Fruit fly (Drosophila melanogaster): ENCODE data around the gene CG18249.

The CG18249 gene

DNA sequence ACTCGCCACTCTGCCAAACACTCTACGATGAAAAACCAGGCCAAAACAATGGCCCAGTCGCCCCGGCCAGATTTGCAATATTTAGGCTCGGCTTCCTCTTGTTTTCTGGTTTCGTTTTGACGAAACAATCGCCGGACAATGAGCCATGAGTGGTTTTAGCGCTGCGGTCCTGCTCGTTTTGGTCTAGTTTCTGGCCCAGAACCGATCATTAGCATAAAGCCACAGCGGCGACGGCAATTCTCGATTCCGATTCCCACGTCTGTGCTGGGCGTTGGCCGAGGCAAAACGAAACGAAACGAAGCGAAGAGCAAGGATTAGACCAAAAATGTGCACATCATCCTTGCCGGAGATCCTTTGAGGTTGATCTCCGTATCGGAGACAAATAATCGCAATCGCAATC, 16.6 kb upstream of the CG18249 start:
- TF ChIP-seq toe (GFP tag; optimal IDR thresholded peaks at IDR 0.05) (no peak), CG14711 (tag; optimal IDR thresholded peaks at IDR 0.05) (no peak), Clk (GFP tag; optimal IDR thresholded peaks at IDR 0.05) (no peak), Crg-1 (GFP tag; optimal IDR thresholded peaks at IDR 0.05) (no peak), CG7101 (tag; optimal IDR thresholded peaks at IDR 0.05) (no peak), cic (GFP tag; optimal IDR thresholded peaks at IDR 0.05) (no peak), CG12768 (GFP tag; optimal IDR thresholded peaks at IDR 0.05) (no peak), CG11617 (GFP tag; optimal IDR thresholded peaks at IDR 0.05) (no peak), tj (GFP tag; optimal IDR thresholded peaks at IDR 0.05) (no peak), CG5204 (GFP tag; optimal IDR thresholded peaks at IDR 0.05) (no peak), cnc (optimal IDR thresholded peaks at IDR 0.05) (no peak)

DNA sequence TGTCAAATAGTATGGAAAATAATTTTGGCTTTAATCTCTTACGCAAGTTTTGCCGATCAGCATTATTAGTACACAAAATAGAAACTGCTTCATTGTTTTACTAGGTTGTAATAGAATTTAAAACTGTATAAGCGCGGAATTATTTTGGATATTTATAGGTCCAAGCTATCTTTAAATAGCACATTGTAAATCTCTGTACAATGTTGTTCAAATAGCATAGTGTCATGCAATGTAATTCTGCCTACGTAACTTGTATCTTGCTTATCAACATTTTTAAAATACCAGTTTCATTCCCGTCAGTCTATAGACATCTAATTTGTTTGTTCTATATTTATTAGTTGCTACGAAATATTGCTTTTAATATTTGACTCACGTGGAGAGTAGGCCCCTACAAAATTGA, 15.2 kb upstream of the CG18249 start, which contains the start of gene CheA84a:
Gene CheA84a (minus strand): TSS at position 101 of the 400 bp plus-strand sequence.
- TF ChIP-seq tj (GFP tag; optimal IDR thresholded peaks at IDR 0.05): no peak
- no peak for TF ChIP-seq CG12768 (GFP tag; optimal IDR thresholded peaks at IDR 0.05)
- TF ChIP-seq bab1 (GFP tag; optimal IDR thresholded peaks at IDR 0.05): no peak
- no peak for TF ChIP-seq toe (GFP tag; optimal IDR thresholded peaks at IDR 0.05)
- TF ChIP-seq Crg-1 (GFP tag; optimal IDR thresholded peaks at IDR 0.05): no peak
- no peak for TF ChIP-seq cnc (optimal IDR thresholded peaks at IDR 0.05)
- no peak for TF ChIP-seq pad (GFP tag; optimal IDR thresholded peaks at IDR 0.05)
- no peak for TF ChIP-seq ovo (GFP tag; optimal IDR thresholded peaks at IDR 0.05)

DNA sequence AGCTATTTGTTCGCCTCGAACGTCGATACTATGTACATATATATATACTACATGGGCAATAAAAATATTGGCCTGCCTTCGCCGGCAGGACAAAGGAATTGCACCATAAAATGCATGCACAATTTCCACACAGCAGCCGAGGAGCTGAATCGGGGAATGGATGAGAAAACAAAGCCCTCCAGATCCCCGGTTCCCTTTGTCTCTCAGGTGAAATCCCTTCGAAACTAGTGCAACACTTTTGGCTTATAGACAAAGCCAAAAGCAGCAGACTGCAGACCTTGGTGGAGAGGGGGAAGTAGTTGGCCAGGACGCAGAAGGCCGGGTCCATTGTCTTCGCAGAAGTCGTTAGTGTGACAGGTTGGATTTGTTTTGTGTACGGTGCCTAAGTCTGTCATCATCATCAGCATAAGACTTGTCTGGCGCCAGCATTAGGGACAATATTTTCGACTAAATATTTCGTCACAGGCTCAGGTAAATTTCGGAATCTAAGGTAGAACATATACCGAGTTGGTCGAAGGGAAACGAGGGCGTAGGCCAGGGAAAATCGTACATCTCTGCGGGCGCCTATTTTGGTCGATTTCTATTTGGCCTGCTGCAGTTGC, 14.6 kb upstream of the CG18249 start:
- TF ChIP-seq Crg-1 (GFP tag; optimal IDR thresholded peaks at IDR 0.05): no peak
- TF ChIP-seq tj (GFP tag; optimal IDR thresholded peaks at IDR 0.05): no peak
- no peak for TF ChIP-seq bab1 (GFP tag; optimal IDR thresholded peaks at IDR 0.05)
- no peak for TF ChIP-seq CG1620 (GFP tag; optimal IDR thresholded peaks at IDR 0.05)
- no peak for TF ChIP-seq CG7045 (GFP tag; optimal IDR thresholded peaks at IDR 0.05)
- TF ChIP-seq CG5204 (GFP tag; optimal IDR thresholded peaks at IDR 0.05): no peak
- no peak for TF ChIP-seq Mnt (GFP tag; optimal IDR thresholded peaks at IDR 0.05)
- no peak for TF ChIP-seq CG33017 (tag; optimal IDR thresholded peaks at IDR 0.05)
- no peak for TF ChIP-seq cnc (optimal IDR thresholded peaks at IDR 0.05)
- TF ChIP-seq CG14711 (tag; optimal IDR thresholded peaks at IDR 0.05): no peak
- TF ChIP-seq ovo (GFP tag; optimal IDR thresholded peaks at IDR 0.05): no peak
- no peak for TF ChIP-seq CG12768 (GFP tag; optimal IDR thresholded peaks at IDR 0.05)
- TF ChIP-seq toe (GFP tag; optimal IDR thresholded peaks at IDR 0.05): no peak
- no peak for TF ChIP-seq Hr96 (GFP tag; optimal IDR thresholded peaks at IDR 0.05)
- TF ChIP-seq Clk (GFP tag; optimal IDR thresholded peaks at IDR 0.05): no peak
- TF ChIP-seq CG7101 (tag; optimal IDR thresholded peaks at IDR 0.05): no peak
- no peak for TF ChIP-seq pad (GFP tag; optimal IDR thresholded peaks at IDR 0.05)
- no peak for TF ChIP-seq cic (GFP tag; optimal IDR thresholded peaks at IDR 0.05)

DNA sequence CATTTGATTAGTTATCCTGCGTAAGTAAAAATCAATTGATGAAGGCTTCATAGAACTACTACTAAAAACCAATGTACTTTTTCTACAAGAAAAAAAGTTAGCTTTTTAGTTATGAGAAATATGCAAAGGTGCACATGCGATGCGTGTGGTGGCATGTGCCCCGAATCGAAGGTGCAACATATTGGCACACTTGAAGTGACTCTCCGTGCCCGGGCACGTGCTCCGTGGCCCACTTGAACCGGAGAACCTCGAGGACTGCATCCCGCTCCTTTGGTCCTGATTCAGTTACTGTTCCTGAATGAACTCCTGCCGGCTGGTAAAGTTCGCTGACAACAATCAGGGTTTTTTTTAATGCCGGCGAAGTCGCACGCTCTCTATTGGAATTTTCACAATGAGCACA, 13.9 kb upstream of the CG18249 start:
- TF ChIP-seq pad (GFP tag; optimal IDR thresholded peaks at IDR 0.05) (no peak), Crg-1 (GFP tag; optimal IDR thresholded peaks at IDR 0.05) (no peak), CG33017 (tag; optimal IDR thresholded peaks at IDR 0.05) (no peak), CG7101 (tag; optimal IDR thresholded peaks at IDR 0.05) (no peak), Clk (GFP tag; optimal IDR thresholded peaks at IDR 0.05) (no peak), CG1620 (GFP tag; optimal IDR thresholded peaks at IDR 0.05) (no peak)

DNA sequence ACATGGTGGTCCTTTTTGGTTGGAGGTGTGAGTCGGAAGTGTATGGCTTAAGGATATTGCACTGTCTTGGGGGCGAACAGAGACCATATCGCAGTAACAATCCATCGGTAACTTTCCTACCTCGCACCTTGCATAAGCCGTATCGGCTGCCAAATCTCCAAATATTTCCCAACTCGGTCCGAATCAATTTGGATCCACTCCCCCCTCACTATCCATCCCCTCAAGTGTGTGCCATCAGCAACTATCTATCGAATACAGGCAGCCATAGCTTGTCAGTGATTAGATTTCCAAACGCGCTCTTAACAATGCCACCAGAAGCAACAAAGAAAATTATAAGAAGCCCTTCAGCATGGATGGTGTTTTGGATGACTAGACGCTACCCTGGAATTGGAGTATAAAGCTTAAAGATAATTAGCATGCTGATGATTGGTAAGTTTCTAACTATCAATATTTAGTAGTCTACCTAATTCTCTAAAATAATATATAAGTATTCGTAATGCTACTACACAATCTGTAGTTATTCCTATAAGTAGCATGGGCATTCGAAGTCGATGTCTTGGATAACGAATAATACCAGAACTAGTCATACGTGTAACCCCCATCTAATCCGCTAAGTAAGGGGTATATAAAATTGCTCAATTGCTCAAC, 13.2 kb upstream of the CG18249 start:
- TF ChIP-seq pad (GFP tag; optimal IDR thresholded peaks at IDR 0.05) (no peak), ovo (GFP tag; optimal IDR thresholded peaks at IDR 0.05) (no peak), bab1 (GFP tag; optimal IDR thresholded peaks at IDR 0.05) (no peak), Mnt (GFP tag; optimal IDR thresholded peaks at IDR 0.05) (no peak), Clk (GFP tag; optimal IDR thresholded peaks at IDR 0.05) (no peak), CG7045 (GFP tag; optimal IDR thresholded peaks at IDR 0.05) (no peak), CG7101 (tag; optimal IDR thresholded peaks at IDR 0.05) (no peak), tj (GFP tag; optimal IDR thresholded peaks at IDR 0.05) (no peak)

DNA sequence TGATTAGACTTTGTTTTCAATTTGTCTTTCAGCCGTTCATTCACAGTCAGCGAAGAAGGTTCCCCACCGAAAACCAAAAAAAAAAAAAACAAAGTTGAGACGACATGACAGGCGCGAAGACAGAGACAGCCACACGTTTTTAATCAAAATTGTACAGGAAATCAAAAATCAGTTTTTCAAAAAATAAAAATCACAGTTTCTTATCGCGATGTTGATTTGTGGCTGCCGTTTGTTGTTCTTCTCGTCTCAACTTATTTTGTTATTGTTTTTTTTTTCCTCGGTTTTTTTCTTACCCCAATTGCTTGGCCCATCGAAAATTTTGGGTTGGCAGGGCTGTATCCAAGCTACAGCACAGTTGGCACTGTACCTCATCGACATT, 12.7 kb upstream of the CG18249 start:
- TF ChIP-seq CG7101 (tag; optimal IDR thresholded peaks at IDR 0.05) (no peak), CG33017 (tag; optimal IDR thresholded peaks at IDR 0.05) (no peak), cnc (optimal IDR thresholded peaks at IDR 0.05) (no peak), CG1620 (GFP tag; optimal IDR thresholded peaks at IDR 0.05) (no peak), ovo (GFP tag; optimal IDR thresholded peaks at IDR 0.05) (no peak), Crg-1 (GFP tag; optimal IDR thresholded peaks at IDR 0.05) (no peak), cic (GFP tag; optimal IDR thresholded peaks at IDR 0.05) (no peak), CG5204 (GFP tag; optimal IDR thresholded peaks at IDR 0.05) (no peak), toe (GFP tag; optimal IDR thresholded peaks at IDR 0.05) (no peak), kay (GFP tag; ENCODE audit: borderline replicate concordance) (no peak), Clk (GFP tag; optimal IDR thresholded peaks at IDR 0.05) (no peak), Hr96 (GFP tag; optimal IDR thresholded peaks at IDR 0.05) (no peak), bab1 (GFP tag; optimal IDR thresholded peaks at IDR 0.05) (no peak), tj (GFP tag; optimal IDR thresholded peaks at IDR 0.05) (no peak), CG12768 (GFP tag; optimal IDR thresholded peaks at IDR 0.05) (no peak), pad (GFP tag; optimal IDR thresholded peaks at IDR 0.05) (no peak), Mnt (GFP tag; optimal IDR thresholded peaks at IDR 0.05) (no peak), CG11617 (GFP tag; optimal IDR thresholded peaks at IDR 0.05) (no peak)
